Worm (Caenorhabditis elegans): Measurements from ENCODE around the gene F32D8.15.

The F32D8.15 gene

ce11 chrV:10898107-10898506 is 5.7 kb upstream of the F32D8.15 start, which contains the start of gene F32D8.7:
F32D8.7 (plus strand) TSS chrV:10898435.
- TF ChIP-seq blmp-1 (tag; optimal IDR thresholded peaks at IDR 0.05) (peak; percentile 79), nhr-84 (tag; optimal IDR thresholded peaks at IDR 0.05) (no peak), efl-1 (optimal IDR thresholded peaks at IDR 0.05) (no peak), efl-1 (GFP tag; optimal IDR thresholded peaks at IDR 0.05 in 1 of 2) (peak in 1 of 2 experiments; percentile 80)

- TF ChIP-seq ceh-88 (GFP tag; IDR thresholded peaks at IDR 0.05): no peak
- peak; percentile 69 for TF ChIP-seq nhr-85 (tag)
- peak; percentile 41 for TF ChIP-seq lin-14 (GFP tag; optimal IDR thresholded peaks at IDR 0.05)
- TF ChIP-seq lin-35 (GFP tag; optimal IDR thresholded peaks at IDR 0.05): no peak
- no peak for TF ChIP-seq lsy-2 (tag; optimal IDR thresholded peaks at IDR 0.05)
- peak; percentile 72 for TF ChIP-seq blmp-1 (tag; optimal IDR thresholded peaks at IDR 0.05)
- TF ChIP-seq nhr-90 (tag; optimal IDR thresholded peaks at IDR 0.05; ENCODE audit: poor library complexity): no peak
- TF ChIP-seq egl-13 (tag; optimal IDR thresholded peaks at IDR 0.05): no peak
- no peak for TF ChIP-seq isw-1 (GFP tag; IDR thresholded peaks at IDR 0.05)
- no peak for TF ChIP-seq C34B4.2 (tag; optimal IDR thresholded peaks at IDR 0.05)
- no peak for TF ChIP-seq mdl-1 (tag; optimal IDR thresholded peaks at IDR 0.05)
- TF ChIP-seq mab-9 (GFP tag; IDR thresholded peaks at IDR 0.05): no peak
- TF ChIP-seq efl-1 (optimal IDR thresholded peaks at IDR 0.05): no peak
- TF ChIP-seq efl-1 (GFP tag; optimal IDR thresholded peaks at IDR 0.05 in 1 of 2): peak in 1 of 2 experiments; percentile 80
- TF ChIP-seq ets-5 (GFP tag; IDR thresholded peaks at IDR 0.05): no peak
- TF ChIP-seq nhr-11 (tag; optimal IDR thresholded peaks at IDR 0.05): no peak
These were observed 5.2 kb upstream of the F32D8.15 start for ce11 chrV:10898629-10899028.

ce11 chrV:10901125-10901524 is 2.7 kb upstream of the F32D8.15 start, which contains the start of gene spp-16:
spp-16 (minus strand) TSS chrV:10901303.
- no peak for TF ChIP-seq nhr-11 (tag; optimal IDR thresholded peaks at IDR 0.05)
- TF ChIP-seq efl-1 (optimal IDR thresholded peaks at IDR 0.05): no peak
- peak in 1 of 2 experiments; percentile 48 for TF ChIP-seq efl-1 (GFP tag; optimal IDR thresholded peaks at IDR 0.05 in 1 of 2)
- no peak for TF ChIP-seq lin-15B (tag; optimal IDR thresholded peaks at IDR 0.05)
- no peak for TF ChIP-seq mdl-1 (tag; optimal IDR thresholded peaks at IDR 0.05)
- no peak for TF ChIP-seq grh-1 (GFP tag; IDR thresholded peaks at IDR 0.05)
- no peak for TF ChIP-seq pqm-1 (tag; optimal IDR thresholded peaks at IDR 0.05)

DNA sequence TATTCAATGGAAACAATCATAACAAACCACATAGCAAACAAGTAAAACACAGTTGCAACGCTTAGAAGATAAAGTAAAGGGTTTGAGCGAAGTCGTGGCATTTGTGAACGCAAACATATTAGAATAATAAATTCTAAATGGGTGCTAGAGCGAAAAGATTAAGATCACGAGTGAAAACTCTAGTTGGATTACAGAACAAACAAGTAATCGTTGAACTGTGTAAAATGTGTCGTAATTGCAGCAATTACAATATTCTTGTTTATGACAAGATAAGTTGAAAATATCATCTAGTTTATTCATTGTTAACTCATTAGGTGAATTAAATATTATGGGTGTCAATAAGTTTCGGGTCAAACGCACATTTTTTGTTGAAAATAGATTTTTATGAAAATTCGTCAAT is 1.2 kb upstream of the F32D8.15 start, which contains the start of gene F32D8.8:
TSS of gene F32D8.8 (minus strand) at position 101 of the 400 bp plus-strand sequence.
- TF ChIP-seq zip-4 (GFP tag; optimal IDR thresholded peaks at IDR 0.05): no peak
- no peak for TF ChIP-seq snu-23 (GFP tag; optimal IDR thresholded peaks at IDR 0.05)
- TF ChIP-seq lin-13 (GFP tag; optimal IDR thresholded peaks at IDR 0.05): no peak
- no peak for TF ChIP-seq skn-1 (tag; optimal IDR thresholded peaks at IDR 0.05)
- TF ChIP-seq nhr-28 (tag; optimal IDR thresholded peaks at IDR 0.05): no peak
- TF ChIP-seq tbx-2 (tag; optimal IDR thresholded peaks at IDR 0.05): no peak
- no peak for TF ChIP-seq mef-2 (tag; optimal IDR thresholded peaks at IDR 0.05)
- no peak for TF ChIP-seq dsc-1 (tag; optimal IDR thresholded peaks at IDR 0.05)
- TF ChIP-seq nhr-12 (tag; optimal IDR thresholded peaks at IDR 0.05): no peak

DNA sequence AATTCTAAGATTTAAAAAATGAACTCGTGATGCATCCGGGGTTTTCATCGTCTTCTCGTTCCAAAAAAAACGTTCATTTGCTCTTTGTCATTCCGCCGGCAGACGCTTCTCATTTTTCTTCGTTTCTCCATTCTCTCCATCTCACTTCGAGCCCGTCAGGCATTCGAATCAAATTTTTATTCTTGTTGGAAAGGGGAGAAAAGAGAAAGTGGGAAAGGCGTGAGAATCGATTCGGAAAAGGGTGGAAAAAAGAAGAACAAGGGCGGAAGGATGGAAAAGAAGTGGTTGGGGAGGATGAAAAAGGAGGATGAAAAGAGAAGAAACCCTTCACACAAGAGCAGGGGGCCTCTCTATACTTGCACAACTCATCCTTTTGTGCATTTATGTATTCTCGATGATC is 947 bp downstream of the F32D8.15 start:
- TF ChIP-seq fkh-10 (GFP tag; optimal IDR thresholded peaks at IDR 0.05): peak; percentile 69
- peak; percentile 82 for TF ChIP-seq lin-14 (GFP tag; optimal IDR thresholded peaks at IDR 0.05)
- TF ChIP-seq ces-1 (GFP tag; optimal IDR thresholded peaks at IDR 0.05): peak; percentile 14
- peak in 1 of 2 experiments; percentile 7 for TF ChIP-seq lsy-2 (tag; optimal IDR thresholded peaks at IDR 0.05)
- TF ChIP-seq ceh-8 (GFP tag; optimal IDR thresholded peaks at IDR 0.05): no peak
- TF ChIP-seq rnt-1 (tag; optimal IDR thresholded peaks at IDR 0.05): no peak
- peak; percentile 61 for TF ChIP-seq blmp-1 (tag; optimal IDR thresholded peaks at IDR 0.05)
- TF ChIP-seq dsc-1 (tag; optimal IDR thresholded peaks at IDR 0.05): peak; percentile 23
- TF ChIP-seq ceh-82 (tag; optimal IDR thresholded peaks at IDR 0.05): peak in 1 of 3 experiments; percentile 32
